Worm (Caenorhabditis elegans): ENCODE results near the gene C27C12.4.

- TF ChIP-seq flh-1 (GFP tag; optimal IDR thresholded peaks at IDR 0.05) (no peak), pha-4 (tag; optimal IDR thresholded peaks at IDR 0.05) (no peak), unc-62 (GFP tag; optimal IDR thresholded peaks at IDR 0.05) (no peak), nhr-28 (tag; optimal IDR thresholded peaks at IDR 0.05) (no peak), snpc-4 (tag; optimal IDR thresholded peaks at IDR 0.05) (no peak), nhr-76 (tag; optimal IDR thresholded peaks at IDR 0.05) (no peak), ceh-83 (GFP tag; optimal IDR thresholded peaks at IDR 0.05) (no peak), nhr-237 (tag; optimal IDR thresholded peaks at IDR 0.05) (no peak), elt-3 (tag; optimal IDR thresholded peaks at IDR 0.05) (no peak), blmp-1 (tag; optimal IDR thresholded peaks at IDR 0.05) (no peak), sptf-1 (tag; optimal IDR thresholded peaks at IDR 0.05) (no peak)
These were observed 8.2 kb upstream of the C27C12.4 start, which contains the start of gene egrh-1 for ce11 chrX:14845637-14846036.
